Fruit fly (Drosophila melanogaster) whole organism, adult: ENCODE data around the gene GstD9.

Experiments used
- CG12768 ChIP-seq: fragments of 200-800 bp; sonication (Bioruptor generic); optimal IDR thresholded peaks from 2 replicates; lab custom pipeline; 2017; ENCODE audit warnings: missing biosample characterization, missing genetic modification characterization, mild to moderate bottlenecking, moderate library complexity, missing genetic modification reagents
- CG14711 ChIP-seq: fragments of 200-800 bp; sonication (Bioruptor generic); optimal IDR thresholded peaks from 2 replicates; lab custom pipeline; 2018; ENCODE audit warnings: missing biosample characterization, mild to moderate bottlenecking, missing genetic modification characterization, moderate library complexity
- CG7101 ChIP-seq: fragments of 200-800 bp; sonication (Bioruptor generic); optimal IDR thresholded peaks from 2 replicates; lab custom pipeline; 2018; ENCODE audit warnings: missing biosample characterization, mild to moderate bottlenecking, missing genetic modification characterization, moderate library complexity
- Clk ChIP-seq: fragments of 200-800 bp; sonication (Bioruptor generic); optimal IDR thresholded peaks from 2 replicates; lab custom pipeline; 2017; ENCODE audit warnings: missing biosample characterization, missing genetic modification characterization
- Crg-1 ChIP-seq: fragments of 200-800 bp; sonication (Bioruptor generic); optimal IDR thresholded peaks from 2 replicates; lab custom pipeline; 2016; ENCODE audit warnings: missing biosample characterization, missing genetic modification characterization
- bab1 ChIP-seq: fragments of 200-800 bp; sonication (Bioruptor generic); optimal IDR thresholded peaks from 3 replicates; lab custom pipeline; 2019; ENCODE audit warnings: missing biosample characterization, mild to moderate bottlenecking, missing genetic modification characterization, moderate library complexity
- cnc ChIP-seq, 2 experiments: fragments of >200 bp; optimal IDR thresholded peaks; 2 replicates each; lab custom pipeline; 2017
- kay ChIP-seq: fragments of 200-800 bp; sonication (Bioruptor generic); peaks from one replicate; lab custom pipeline; 2016; ENCODE audit warnings: missing biosample characterization, missing genetic modification characterization, borderline replicate concordance
- ovo ChIP-seq: fragments of 200-800 bp; sonication (Bioruptor generic); optimal IDR thresholded peaks from 2 replicates; lab custom pipeline; 2016; ENCODE audit warnings: missing biosample characterization, missing genetic modification characterization

dm6 chr3R:12317325-12317724 is 50.0 kb downstream of the GstD9 start:
- no peak for TF ChIP-seq ovo
- no peak for TF ChIP-seq CG14711 (tag; lab: Kevin White, UChicago)
- no peak for TF ChIP-seq CG12768 (GFP tag; lab: Kevin White, UChicago)
- TF ChIP-seq cnc (optimal IDR thresholded peaks at IDR 0.05; lab: Kevin White, UChicago): no peak
- no peak for TF ChIP-seq CG7101 (tag; lab: Kevin White, UChicago)
- TF ChIP-seq kay: no peak
- TF ChIP-seq Clk (GFP tag; lab: Kevin White, UChicago): no peak
- TF ChIP-seq Crg-1 (GFP tag; lab: Kevin White, UChicago): no peak
- TF ChIP-seq bab1 (GFP tag; lab: Kevin White, UChicago): no peak
